Worm (Caenorhabditis elegans) whole organism, early embryonic: Measurements from ENCODE around the gene Y37D8A.26.

Experiments
- ama-1 ChIP-seq: fragments of 150-350 bp; optimal IDR thresholded peaks from 2 replicates; lab custom pipeline; 2014
- ceh-13 ChIP-seq: fragments of 200-800 bp; sonication (Bioruptor generic); optimal IDR thresholded peaks from 2 replicates; lab custom pipeline; 2018; ENCODE audit warnings: mild to moderate bottlenecking, missing genetic modification characterization, missing compliant biosample characterization
- flt-1 ChIP-seq: fragments of 200-800 bp; sonication (Bioruptor generic); IDR thresholded peaks from 2 replicates; pipeline ENCODE4 v1.3.6; 2022; ENCODE audit warnings: missing genetic modification characterization, missing compliant biosample characterization
- hmg-4 ChIP-seq: fragments of 200-800 bp; sonication (Bioruptor generic); optimal IDR thresholded peaks from 2 replicates; lab custom pipeline; 2018; ENCODE audit warnings: mild to moderate bottlenecking, missing genetic modification characterization, missing compliant biosample characterization

DNA sequence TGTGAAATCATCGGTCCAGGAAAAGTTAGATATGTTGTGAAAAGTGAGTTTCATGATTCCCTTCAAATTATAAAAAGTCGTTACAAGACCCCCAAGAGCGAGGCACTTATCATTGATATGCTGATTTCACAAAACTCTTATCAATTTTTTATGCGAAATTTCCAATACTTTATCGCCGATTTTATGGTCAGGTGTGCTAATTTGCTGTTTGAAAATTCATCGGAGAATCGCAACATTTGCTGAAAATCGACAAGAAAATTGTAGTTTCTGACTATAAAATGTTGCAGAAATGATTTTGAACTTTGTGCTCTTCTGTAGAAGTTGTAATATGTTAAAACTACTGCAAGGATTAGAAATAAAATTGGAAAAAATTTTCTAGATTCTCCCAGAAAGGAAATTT lies 24.8 kb downstream of the Y37D8A.26 start:
- no peak for TF ChIP-seq ama-1 (lab: Kevin White, UChicago)
- TF ChIP-seq ceh-13 (GFP tag; lab: Kevin White, UChicago) = no peak
- TF ChIP-seq hmg-4 (GFP tag; lab: Kevin White, UChicago) = no peak
- no peak for TF ChIP-seq flt-1 (GFP tag; lab: Robert Waterston, UW)
